Worm (Caenorhabditis elegans): Measurements from ENCODE around the gene spdl-1.

Gene spdl-1

DNA sequence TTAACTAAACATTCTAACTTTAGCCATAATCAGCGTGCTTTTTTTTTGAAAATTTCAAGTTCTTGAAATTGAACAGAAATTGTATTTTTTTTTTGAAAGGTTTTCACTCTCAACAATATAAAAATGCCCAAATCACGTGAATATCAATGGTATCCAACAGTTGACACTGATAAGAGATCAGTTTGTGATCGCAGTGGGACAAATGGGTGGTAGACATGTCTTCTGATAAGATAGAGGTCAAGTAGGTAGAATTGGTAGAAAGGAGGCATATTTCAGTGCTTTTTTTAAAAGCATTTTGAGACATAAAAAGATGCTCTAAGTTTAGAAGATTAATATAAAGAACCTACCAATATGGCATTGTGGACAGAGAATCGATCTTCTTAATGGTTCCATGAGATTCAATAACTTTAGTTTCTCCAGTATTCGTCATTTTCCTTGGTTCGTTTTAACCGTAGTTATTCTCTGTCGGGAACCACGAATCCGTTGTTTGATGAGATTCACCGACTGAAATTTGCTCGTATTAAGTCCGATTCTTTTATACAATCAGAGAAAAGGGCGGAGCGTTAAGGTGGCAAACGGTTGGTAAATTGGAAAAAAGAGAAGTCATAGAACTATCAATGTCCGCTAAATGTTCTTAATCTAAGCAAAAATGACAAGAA, 3.9 kb upstream of the spdl-1 start, which contains the start of gene mthf-1:
Gene mthf-1, minus strand, starts transcription at position 504 of the 659 bp plus-strand sequence.
- TF ChIP-seq elt-2 (tag; optimal IDR thresholded peaks at IDR 0.05) (peak; percentile 86), blmp-1 (tag; optimal IDR thresholded peaks at IDR 0.05) (peak; percentile 69), snu-23 (GFP tag; optimal IDR thresholded peaks at IDR 0.05) (peak; percentile 1), F16B12.6 (tag; optimal IDR thresholded peaks at IDR 0.05) (no peak), nhr-85 (tag) (peak; percentile 70), lin-39 (tag; optimal IDR thresholded peaks at IDR 0.05) (no peak), nhr-12 (tag; optimal IDR thresholded peaks at IDR 0.05) (no peak), dpl-1 (GFP tag; optimal IDR thresholded peaks at IDR 0.05) (peak in 1 of 3 experiments; percentile 17), elt-3 (tag; optimal IDR thresholded peaks at IDR 0.05) (peak in 4 of 6 experiments; percentile 23 to 73 (median 67)), nhr-90 (tag; optimal IDR thresholded peaks at IDR 0.05; ENCODE audit: poor library complexity) (peak; percentile 66), ztf-4 (tag; optimal IDR thresholded peaks at IDR 0.05) (no peak), nhr-19 (GFP tag; conservative IDR thresholded peaks at IDR 0.05) (peak; percentile 15; the same call in 1 of the 2 replicates), ceh-88 (GFP tag; IDR thresholded peaks at IDR 0.05) (no peak), efl-1 (optimal IDR thresholded peaks at IDR 0.05) (no peak), efl-1 (GFP tag; optimal IDR thresholded peaks at IDR 0.05 in 1 of 2) (peak in 1 of 2 experiments; percentile 6), nhr-71 (tag; optimal IDR thresholded peaks at IDR 0.05) (peak; percentile 47), lin-35 (GFP tag; optimal IDR thresholded peaks at IDR 0.05) (peak in 1 of 2 experiments; percentile 60), C16A3.4 (tag; optimal IDR thresholded peaks at IDR 0.05) (peak; percentile 2), lsy-2 (tag; optimal IDR thresholded peaks at IDR 0.05) (peak in 1 of 2 experiments; percentile 1), nhr-20 (tag; optimal IDR thresholded peaks at IDR 0.05) (peak; percentile 41), efl-3 (GFP tag; optimal IDR thresholded peaks at IDR 0.05) (no peak)

ce11 chrII:7778273-7778672, 3.1 kb upstream of the spdl-1 start:
- TF ChIP-seq C34B4.2 (tag; optimal IDR thresholded peaks at IDR 0.05): no peak
- TF ChIP-seq hpl-2 (GFP tag; optimal IDR thresholded peaks at IDR 0.05): no peak
- TF ChIP-seq fos-1 (tag; optimal IDR thresholded peaks at IDR 0.05): no peak
- peak; percentile 4 for TF ChIP-seq elt-2 (tag; optimal IDR thresholded peaks at IDR 0.05)

DNA sequence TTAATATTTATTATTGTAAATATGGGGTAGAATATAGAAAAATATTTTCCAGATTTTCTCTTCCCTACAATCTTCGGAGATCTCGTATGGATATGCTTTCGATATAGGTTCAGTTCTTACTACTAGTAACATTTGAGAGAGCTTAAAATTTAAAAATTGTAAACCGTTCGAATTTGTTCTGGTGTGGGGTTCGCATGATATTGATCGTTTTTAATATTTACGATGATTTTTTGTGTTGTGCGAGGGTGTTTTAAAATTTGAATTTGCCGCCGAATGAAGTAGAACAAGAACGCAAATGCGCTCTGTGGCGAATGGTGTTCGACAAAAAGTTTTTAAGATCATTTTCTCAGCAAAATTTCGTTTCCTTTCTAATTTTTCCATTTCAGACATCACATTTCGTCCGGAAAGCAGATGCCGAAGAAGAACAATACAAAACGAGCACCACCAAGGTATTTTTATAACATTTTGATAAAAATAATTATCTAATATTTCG, 2.1 kb downstream of the spdl-1 start, which contains the start of gene skr-17:
Gene skr-17, plus strand, starts transcription at position 51 of the 493 bp plus-strand sequence.
- TF ChIP-seq lin-15B (tag; optimal IDR thresholded peaks at IDR 0.05): no peak
- TF ChIP-seq nhr-12 (tag; optimal IDR thresholded peaks at IDR 0.05): no peak
- peak; percentile 18 to 59 for TF ChIP-seq efl-1 (optimal IDR thresholded peaks at IDR 0.05)
- peak in 1 of 2 experiments; percentile 23 for TF ChIP-seq efl-1 (GFP tag; optimal IDR thresholded peaks at IDR 0.05 in 1 of 2)
- TF ChIP-seq zip-4 (GFP tag; optimal IDR thresholded peaks at IDR 0.05): no peak
- TF ChIP-seq dpl-1 (GFP tag; optimal IDR thresholded peaks at IDR 0.05): peak in 1 of 3 experiments; percentile 33
- no peak for TF ChIP-seq mdl-1 (tag; optimal IDR thresholded peaks at IDR 0.05)
- TF ChIP-seq irx-1 (tag; optimal IDR thresholded peaks at IDR 0.05): no peak

DNA sequence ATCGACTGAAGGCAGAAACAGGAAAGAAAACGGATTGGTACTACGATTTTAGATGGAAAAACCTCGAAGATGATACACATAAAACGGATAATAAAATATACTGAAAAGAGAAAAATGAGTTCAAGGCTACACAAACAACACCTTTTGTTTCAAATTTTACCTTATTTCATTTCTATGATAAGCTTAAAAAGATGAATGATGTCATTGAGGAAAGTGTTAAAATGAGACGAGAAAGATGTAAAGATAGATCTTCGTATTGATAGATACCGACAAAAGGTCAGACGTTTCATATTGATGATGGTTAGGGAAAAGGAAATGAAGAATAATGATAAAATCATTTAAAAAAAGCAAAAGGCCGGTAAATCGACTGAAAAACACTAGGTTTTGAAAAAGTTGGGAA, 8.2 kb downstream of the spdl-1 start:
- TF ChIP-seq Y116A8C.19 (tag; optimal IDR thresholded peaks at IDR 0.05; ENCODE audit: borderline replicate concordance): no peak
- TF ChIP-seq lsy-2 (tag; optimal IDR thresholded peaks at IDR 0.05): no peak
- TF ChIP-seq nhr-85 (tag): peak; percentile 75
- TF ChIP-seq lin-14 (GFP tag; optimal IDR thresholded peaks at IDR 0.05): peak; percentile 31
- TF ChIP-seq nhr-71 (tag; optimal IDR thresholded peaks at IDR 0.05): peak; percentile 14
- TF ChIP-seq tbx-2 (tag; optimal IDR thresholded peaks at IDR 0.05): no peak
- TF ChIP-seq elt-3 (tag; optimal IDR thresholded peaks at IDR 0.05): peak in 1 of 6 experiments; percentile 63
- no peak for TF ChIP-seq unc-30 (tag; optimal IDR thresholded peaks at IDR 0.05)

DNA sequence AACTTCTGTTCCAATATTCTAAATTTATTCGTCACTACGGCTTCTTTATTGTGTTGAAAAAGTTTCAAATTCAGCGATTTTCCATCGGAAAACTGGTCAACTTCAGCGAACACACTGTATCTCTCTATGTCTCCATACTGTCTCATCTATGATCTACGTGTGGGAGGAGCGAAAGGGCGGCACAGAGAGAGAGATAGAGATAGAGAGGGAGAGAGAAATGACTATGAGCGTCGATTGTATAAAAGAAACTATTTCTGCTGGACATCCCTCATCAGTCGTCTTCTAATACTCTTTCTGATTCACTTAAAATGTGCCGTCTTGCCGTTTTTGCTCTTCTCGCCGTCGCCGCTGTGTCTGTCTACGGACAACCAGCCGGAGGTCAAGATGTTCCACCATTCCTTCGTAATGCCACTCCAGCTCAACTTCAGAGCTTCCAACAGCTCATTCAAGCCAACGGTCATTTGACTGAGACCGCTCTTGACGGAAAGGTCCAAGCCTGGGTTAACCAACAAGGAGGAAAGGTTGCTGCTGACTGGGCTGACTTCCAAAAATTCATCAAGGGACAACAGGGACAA, 9.0 kb downstream of the spdl-1 start, which contains the start of gene srlf-1:
Gene srlf-1, plus strand, starts transcription at position 268 of the 575 bp plus-strand sequence.
- TF ChIP-seq efl-3 (GFP tag; optimal IDR thresholded peaks at IDR 0.05) (no peak), fkh-8 (tag; optimal IDR thresholded peaks at IDR 0.05) (no peak), elt-3 (tag; optimal IDR thresholded peaks at IDR 0.05) (no peak), swsn-7 (tag; optimal IDR thresholded peaks at IDR 0.05) (peak; percentile 9), nhr-85 (tag) (peak; percentile 66), ceh-90 (tag; optimal IDR thresholded peaks at IDR 0.05) (no peak), nhr-90 (tag; optimal IDR thresholded peaks at IDR 0.05; ENCODE audit: poor library complexity) (peak; percentile 32), grh-1 (GFP tag; IDR thresholded peaks at IDR 0.05) (peak; percentile 48), mep-1 (tag; optimal IDR thresholded peaks at IDR 0.05) (no peak), nhr-71 (tag; optimal IDR thresholded peaks at IDR 0.05) (peak; percentile 33), irx-1 (tag; optimal IDR thresholded peaks at IDR 0.05) (no peak), jun-1 (tag; optimal IDR thresholded peaks at IDR 0.05) (no peak), blmp-1 (tag; optimal IDR thresholded peaks at IDR 0.05) (peak; percentile 83), lin-35 (GFP tag; optimal IDR thresholded peaks at IDR 0.05) (peak in 1 of 2 experiments; percentile 23), nhr-19 (GFP tag; conservative IDR thresholded peaks at IDR 0.05) (peak; percentile 19; the same call in 1 of the 2 replicates), nhr-76 (tag; optimal IDR thresholded peaks at IDR 0.05) (no peak), xbp-1 (tag; optimal IDR thresholded peaks at IDR 0.05) (peak; percentile 5), snpc-4 (tag; optimal IDR thresholded peaks at IDR 0.05) (no peak), unc-86 (tag; optimal IDR thresholded peaks at IDR 0.05) (no peak)

All from whole organism, L1 larva.